Worm (Caenorhabditis elegans) whole organism, young adult: ENCODE data around the gene Y53F4B.19.

Experiments
- B0019.2 ChIP-seq: fragments of 200-800 bp; sonication (Bioruptor generic); conservative IDR thresholded peaks from 2 replicates; pipeline ENCODE4 v1.3.6; 2022; ENCODE audit warnings: missing genetic modification reagents, missing genetic modification characterization, missing compliant biosample characterization
- C17E4.6 ChIP-seq: fragments of 200-800 bp; sonication (Bioruptor generic); IDR thresholded peaks from 2 replicates; pipeline ENCODE4 v1.3.6; 2022; ENCODE audit warnings: missing genetic modification reagents, missing genetic modification characterization, missing compliant biosample characterization
- D2030.7 ChIP-seq: fragments of 200-800 bp; sonication (Bioruptor generic); IDR thresholded peaks from 2 replicates; pipeline ENCODE4 v1.3.6; 2022; ENCODE audit warnings: missing genetic modification reagents, missing genetic modification characterization, missing compliant biosample characterization
- F10E7.11 ChIP-seq: sonication (generic microtip); optimal IDR thresholded peaks from 2 replicates; lab custom pipeline; 2017; ENCODE audit warnings: mild to moderate bottlenecking, missing genetic modification characterization, moderate library complexity, missing compliant biosample characterization
- F23B12.7 ChIP-seq: sonication (generic microtip); optimal IDR thresholded peaks from 2 replicates; lab custom pipeline; 2017; ENCODE audit warnings: missing genetic modification characterization, mild to moderate bottlenecking, missing compliant biosample characterization, antibody characterized with exemption, moderate library complexity; ENCODE audit not compliant: insufficient read depth
- F33H1.4 ChIP-seq: fragments of 200-800 bp; sonication (Bioruptor generic); IDR thresholded peaks from 2 replicates; pipeline ENCODE4 v1.3.6; 2022; ENCODE audit warnings: missing genetic modification reagents, missing genetic modification characterization, missing compliant biosample characterization
- F49E8.2 ChIP-seq: sonication (generic microtip); optimal IDR thresholded peaks from 3 replicates; lab custom pipeline; 2017; ENCODE audit warnings: missing genetic modification characterization, mild to moderate bottlenecking, missing compliant biosample characterization, antibody characterized with exemption, moderate library complexity; ENCODE audit not compliant: insufficient read depth
- F52B5.7 ChIP-seq: sonication (generic microtip); optimal IDR thresholded peaks from 2 replicates; lab custom pipeline; 2016; ENCODE audit warnings: mild to moderate bottlenecking, missing genetic modification characterization, missing compliant biosample characterization
- F57C9.4 ChIP-seq: sonication (generic microtip); optimal IDR thresholded peaks from 2 replicates; lab custom pipeline; 2017; ENCODE audit warnings: mild to moderate bottlenecking, missing genetic modification characterization, missing compliant biosample characterization
- T26A5.8 ChIP-seq: sonication (generic microtip); optimal IDR thresholded peaks from 2 replicates; lab custom pipeline; 2016; ENCODE audit warnings: missing genetic modification characterization, missing compliant biosample characterization
- Y79H2A.3 ChIP-seq: fragments of 200-800 bp; sonication (Bioruptor generic); conservative IDR thresholded peaks from 2 replicates; pipeline ENCODE4 v1.3.6; 2022; ENCODE audit warnings: missing genetic modification reagents, missing genetic modification characterization, missing compliant biosample characterization
- attf-3 ChIP-seq: fragments of 200-800 bp; sonication (Bioruptor generic); conservative IDR thresholded peaks from 2 replicates; pipeline ENCODE4 v1.3.6; 2022; ENCODE audit warnings: missing genetic modification reagents, missing genetic modification characterization, missing compliant biosample characterization
- attf-6 ChIP-seq: fragments of 200-800 bp; sonication (Bioruptor generic); IDR thresholded peaks from 2 replicates; pipeline ENCODE4 v1.3.6; 2022; ENCODE audit warnings: missing genetic modification reagents, missing genetic modification characterization, missing compliant biosample characterization
- ceh-91 ChIP-seq: fragments of 200-800 bp; sonication (Bioruptor generic); IDR thresholded peaks from 2 replicates; pipeline ENCODE4 v1.3.6; 2022; ENCODE audit warnings: missing genetic modification reagents, missing genetic modification characterization, missing compliant biosample characterization
- dpl-1 ChIP-seq: fragments of 150-350 bp; optimal IDR thresholded peaks from 2 replicates; lab custom pipeline; 2014; ENCODE audit warnings: missing biosample characterization, missing genetic modification reagents, missing genetic modification characterization
- efl-1 ChIP-seq: fragments of 150-350 bp; optimal IDR thresholded peaks from 2 replicates; lab custom pipeline; 2014; ENCODE audit warnings: missing biosample characterization, missing genetic modification reagents, missing genetic modification characterization
- egrh-3 ChIP-seq: fragments of 200-800 bp; sonication (Bioruptor generic); IDR thresholded peaks from 2 replicates; pipeline ENCODE4 v1.3.6; 2022; ENCODE audit warnings: missing genetic modification reagents, missing genetic modification characterization, missing compliant biosample characterization
- gei-17 ChIP-seq: fragments of 200-800 bp; sonication (Bioruptor generic); optimal IDR thresholded peaks from 2 replicates; lab custom pipeline; 2018; ENCODE audit warnings: mild to moderate bottlenecking, missing genetic modification characterization, missing compliant biosample characterization
- him-1 ChIP-seq: sonication (generic microtip); optimal IDR thresholded peaks from 2 replicates; lab custom pipeline; 2016; ENCODE audit warnings: missing genotype, missing genetic modification reagents, missing genetic modification characterization, missing compliant biosample characterization
- lin-26 ChIP-seq: fragments of 200-800 bp; sonication (Bioruptor generic); IDR thresholded peaks from 2 replicates; pipeline ENCODE4 v1.3.6; 2022; ENCODE audit warnings: missing genetic modification reagents, missing genetic modification characterization, missing compliant biosample characterization
- lin-54 ChIP-seq: fragments of 200-800 bp; sonication (Bioruptor generic); optimal IDR thresholded peaks from 2 replicates; lab custom pipeline; 2018; ENCODE audit warnings: mild to moderate bottlenecking, missing genetic modification characterization, missing compliant biosample characterization
- lsl-1 ChIP-seq: fragments of 200-800 bp; sonication (Bioruptor generic); optimal IDR thresholded peaks from 2 replicates; lab custom pipeline; 2018; ENCODE audit warnings: mild to moderate bottlenecking, missing genetic modification characterization, moderate library complexity, missing compliant biosample characterization
- madf-3 ChIP-seq: fragments of 200-800 bp; sonication (Bioruptor generic); IDR thresholded peaks from 2 replicates; pipeline ENCODE4 v1.3.6; 2022; ENCODE audit warnings: missing genetic modification reagents, missing genetic modification characterization, missing compliant biosample characterization
- madf-6 ChIP-seq: fragments of 200-800 bp; sonication (Bioruptor generic); IDR thresholded peaks from 2 replicates; pipeline ENCODE4 v1.3.6; 2022; ENCODE audit warnings: missing genetic modification reagents, missing genetic modification characterization, missing compliant biosample characterization
- madf-8 ChIP-seq: fragments of 200-800 bp; sonication (Bioruptor generic); conservative IDR thresholded peaks from 2 replicates; pipeline ENCODE4 v1.3.6; 2022; ENCODE audit warnings: missing genetic modification reagents, missing genetic modification characterization, missing compliant biosample characterization
- mcd-1 ChIP-seq: fragments of 200-800 bp; sonication (Bioruptor generic); IDR thresholded peaks from 2 replicates; pipeline ENCODE4 v1.3.6; 2022; ENCODE audit warnings: missing genetic modification reagents, missing genetic modification characterization, missing compliant biosample characterization
- nfya-1 ChIP-seq: sonication (generic microtip); optimal IDR thresholded peaks from 2 replicates; lab custom pipeline; 2017; ENCODE audit warnings: antibody characterized with exemption, missing compliant biosample characterization, missing genetic modification characterization, borderline replicate concordance; ENCODE audit not compliant: insufficient read depth
- nfya-2 ChIP-seq: fragments of 200-800 bp; sonication (Bioruptor generic); IDR thresholded peaks from 2 replicates; pipeline ENCODE4 v1.3.6; 2022; ENCODE audit warnings: missing genetic modification reagents, missing genetic modification characterization, missing compliant biosample characterization
- nfyb-1 ChIP-seq: fragments of 200-800 bp; sonication (Bioruptor generic); IDR thresholded peaks from 2 replicates; pipeline ENCODE4 v1.3.6; 2022; ENCODE audit warnings: missing genetic modification reagents, missing genetic modification characterization, missing compliant biosample characterization
- rcor-1 ChIP-seq: fragments of 200-800 bp; sonication (Bioruptor generic); IDR thresholded peaks from 2 replicates; pipeline ENCODE4 v1.3.6; 2022; ENCODE audit warnings: missing genetic modification reagents, missing genetic modification characterization, missing compliant biosample characterization
- rpc-1 ChIP-seq, 2 experiments: fragments of 150-350 bp in 1 of 2; sonication (generic microtip) in 1 of 2; optimal IDR thresholded peaks; 2 replicates each; lab custom pipeline; 2014 to 2018; ENCODE audit warnings: missing biosample characterization in 1 of 2, missing genetic modification characterization in 1 of 2, missing genetic modification reagents in 1 of 2, missing genotype in 1 of 2
- sea-2 ChIP-seq: fragments of 200-800 bp; sonication (Bioruptor generic); IDR thresholded peaks from 2 replicates; pipeline ENCODE4 v1.3.6; 2022; ENCODE audit warnings: missing genetic modification characterization, missing compliant biosample characterization
- snpc-1.1 ChIP-seq: sonication (generic microtip); optimal IDR thresholded peaks from 2 replicates; lab custom pipeline; 2017; ENCODE audit warnings: missing genetic modification characterization, mild to moderate bottlenecking, missing compliant biosample characterization, antibody characterized with exemption, moderate library complexity, missing genotype, missing genetic modification reagents; ENCODE audit not compliant: insufficient read depth
- snpc-1.3 ChIP-seq: sonication (generic microtip); optimal IDR thresholded peaks from 2 replicates; lab custom pipeline; 2017; ENCODE audit warnings: missing genetic modification characterization, mild to moderate bottlenecking, missing compliant biosample characterization, antibody characterized with exemption, moderate library complexity, missing genotype, missing genetic modification reagents; ENCODE audit not compliant: insufficient read depth
- snpc-3.4 ChIP-seq: sonication (generic microtip); optimal IDR thresholded peaks from 2 replicates; lab custom pipeline; 2017; ENCODE audit warnings: missing genetic modification characterization, mild to moderate bottlenecking, missing compliant biosample characterization, antibody characterized with exemption, moderate library complexity, missing genotype, missing genetic modification reagents
- snpc-4 ChIP-seq, 5 experiments: fragments of 150-350 bp in 1 of 5; sonication (generic microtip) in 4 of 5; optimal IDR thresholded peaks; 2 replicates each; lab custom pipeline; 2014 to 2018; ENCODE audit warnings: missing genetic modification characterization in 5 of 5, missing biosample characterization in 3 of 5, antibody characterized with exemption in 2 of 5, mild to moderate bottlenecking in 2 of 5, missing compliant biosample characterization in 2 of 5, missing genotype in 2 of 5, moderate library complexity in 2 of 5, missing genetic modification reagents in 1 of 5
- sptf-2 ChIP-seq: fragments of 200-800 bp; sonication (Bioruptor generic); optimal IDR thresholded peaks from 2 replicates; lab custom pipeline; 2018; ENCODE audit warnings: mild to moderate bottlenecking, missing genetic modification characterization, missing compliant biosample characterization
- unc-130 ChIP-seq: sonication (generic microtip); optimal IDR thresholded peaks from 2 replicates; lab custom pipeline; 2016; ENCODE audit warnings: missing genetic modification reagents, missing genetic modification characterization, missing compliant biosample characterization
- xnd-1 ChIP-seq: sonication (generic microtip); optimal IDR thresholded peaks from 2 replicates; lab custom pipeline; 2016; ENCODE audit warnings: missing genotype, missing genetic modification reagents, missing genetic modification characterization, missing compliant biosample characterization
- zfh-2 ChIP-seq: fragments of 200-800 bp; sonication (Bioruptor generic); conservative IDR thresholded peaks from 2 replicates; pipeline ENCODE4 v1.3.6; 2022; ENCODE audit warnings: missing genetic modification reagents, missing genetic modification characterization, missing compliant biosample characterization
- ztf-18 ChIP-seq: sonication (generic microtip); optimal IDR thresholded peaks from 2 replicates; lab custom pipeline; 2016; ENCODE audit warnings: missing genotype, mild to moderate bottlenecking, missing genetic modification characterization, missing compliant biosample characterization

Gene Y53F4B.19

ce11 chrII:15076778-15077435, at the start of gene Y53F4B.19:
Gene Y53F4B.19 (plus strand): TSS chrII:15076934.
- TF ChIP-seq ceh-91 (GFP tag; lab: Robert Waterston, UW): peak; percentile 77
- TF ChIP-seq snpc-1.3 (tag; lab: Kevin White, UChicago): peak; percentile 69
- no peak for TF ChIP-seq attf-6 (GFP tag; lab: Robert Waterston, UW)
- TF ChIP-seq madf-8: peak; percentile 97
- no peak for TF ChIP-seq T26A5.8 (tag; lab: Kevin White, UChicago)
- no peak for TF ChIP-seq madf-3 (GFP tag; lab: Robert Waterston, UW)
- peak; percentile 18 for TF ChIP-seq him-1 (tag; lab: Kevin White, UChicago)
- peak; percentile 92 for TF ChIP-seq D2030.7
- 0 out of 2 replicates have a peak, but pooled peaks have one; percentile 39 for TF ChIP-seq B0019.2
- no peak for TF ChIP-seq sea-2 (GFP tag; lab: Robert Waterston, UW)
- no peak for TF ChIP-seq sptf-2 (GFP tag; lab: Kevin White, UChicago)
- no peak for TF ChIP-seq lin-26 (GFP tag; lab: Robert Waterston, UW)
- TF ChIP-seq mcd-1 (GFP tag; lab: Robert Waterston, UW): peak; percentile 90
- no peak for TF ChIP-seq rpc-1 (optimal IDR thresholded peaks at IDR 0.05; lab: Kevin White, UChicago)
- TF ChIP-seq rpc-1 (tag; optimal IDR thresholded peaks at IDR 0.05; lab: Kevin White, UChicago): no peak
- TF ChIP-seq F33H1.4 (GFP tag; lab: Robert Waterston, UW): peak; percentile 64
- TF ChIP-seq Y79H2A.3 (GFP tag; lab: Robert Waterston, UW): no peak
- TF ChIP-seq lsl-1 (GFP tag; lab: Kevin White, UChicago): peak; percentile 93
- TF ChIP-seq ztf-18: no peak
- TF ChIP-seq lin-54: peak; percentile 61
- peak; percentile 25 for TF ChIP-seq snpc-4 (GFP tag; optimal IDR thresholded peaks at IDR 0.05; lab: Kevin White, UChicago)
- peak; percentile 14 to 74 (median 41) for TF ChIP-seq snpc-4 (tag; optimal IDR thresholded peaks at IDR 0.05; lab: Kevin White, UChicago)
- TF ChIP-seq madf-6 (GFP tag; lab: Robert Waterston, UW): peak; percentile 98
- no peak for TF ChIP-seq attf-3 (GFP tag; lab: Robert Waterston, UW)
- TF ChIP-seq F23B12.7: peak; percentile 47
- peak; percentile 74 for TF ChIP-seq snpc-1.1
- no peak for TF ChIP-seq C17E4.6 (GFP tag; lab: Robert Waterston, UW)
- TF ChIP-seq nfya-2 (GFP tag; lab: Robert Waterston, UW): no peak
- TF ChIP-seq gei-17 (GFP tag; lab: Kevin White, UChicago): no peak
- TF ChIP-seq dpl-1 (GFP tag; lab: Kevin White, UChicago): peak; percentile 39
- peak; percentile 58 for TF ChIP-seq snpc-3.4 (tag; lab: Kevin White, UChicago)
- TF ChIP-seq F57C9.4 (tag; lab: Kevin White, UChicago): no peak
- TF ChIP-seq efl-1 (GFP tag; lab: Kevin White, UChicago): peak; percentile 71
- TF ChIP-seq unc-130: no peak
- peak; percentile 62; the same call in 1 of the 2 replicates for TF ChIP-seq rcor-1 (GFP tag; lab: Robert Waterston, UW)
- peak; percentile 63 for TF ChIP-seq F49E8.2 (tag; lab: Kevin White, UChicago)
- TF ChIP-seq nfyb-1 (GFP tag; lab: Robert Waterston, UW): no peak
- TF ChIP-seq egrh-3 (GFP tag; lab: Robert Waterston, UW): no peak
- no peak for TF ChIP-seq F10E7.11 (tag; lab: Kevin White, UChicago)
- peak; percentile 91 for TF ChIP-seq xnd-1 (tag; lab: Kevin White, UChicago)
- TF ChIP-seq nfya-1 (tag; lab: Kevin White, UChicago): no peak
- no peak for TF ChIP-seq zfh-2 (GFP tag; lab: Robert Waterston, UW)
- TF ChIP-seq F52B5.7 (tag; lab: Kevin White, UChicago): no peak
